Fruit fly (Drosophila melanogaster): ENCODE measurements around the gene mkg-p.

The mkg-p gene

dm6 chr3L:8445027-8445426, 40.0 kb upstream of the mkg-p start (continued):
- TF ChIP-seq kah (GFP tag; optimal IDR thresholded peaks at IDR 0.05) (peak; percentile 30), disco-r (GFP tag; optimal IDR thresholded peaks at IDR 0.05) (no peak), Xrp1 (GFP tag; IDR thresholded peaks at IDR 0.05) (peak; percentile 69; the same call in 1 of the 2 replicates), ara (GFP tag; IDR thresholded peaks at IDR 0.05) (0 out of 2 replicates have a peak, but pooled peaks have one; percentile 5), CG7372 (GFP tag; IDR thresholded peaks at IDR 0.05) (no peak), CG8359 (GFP tag; optimal IDR thresholded peaks at IDR 0.05; ENCODE audit: borderline replicate concordance) (peak; percentile 21), esg (GFP tag; conservative IDR thresholded peaks at IDR 0.05) (0 out of 2 replicates have a peak, but pooled peaks have one; percentile 13), phol (tag; optimal IDR thresholded peaks at IDR 0.05) (peak; percentile 71), tin (GFP tag; optimal IDR thresholded peaks at IDR 0.05) (peak; percentile 47), fd96Cb (tag; optimal IDR thresholded peaks at IDR 0.05) (peak; percentile 61), Deaf1 (tag; optimal IDR thresholded peaks at IDR 0.05) (peak; percentile 33), CG7271 (tag; optimal IDR thresholded peaks at IDR 0.05) (peak; percentile 83), CoRest (tag; optimal IDR thresholded peaks at IDR 0.05) (peak; percentile 20), sug (tag; optimal IDR thresholded peaks at IDR 0.05) (no peak), Asciz (GFP tag; optimal IDR thresholded peaks at IDR 0.05) (peak; percentile 15), CG17328 (GFP tag; IDR thresholded peaks at IDR 0.05) (peak; percentile 63), CG1792 (GFP tag; optimal IDR thresholded peaks at IDR 0.05) (no peak), ttk (GFP tag; IDR thresholded peaks at IDR 0.05) (peak; percentile 47; the same call in 1 of the 2 replicates), CG15269 (tag; optimal IDR thresholded peaks at IDR 0.05) (peak; percentile 18), schlank (tag; optimal IDR thresholded peaks at IDR 0.05) (no peak), wdn (GFP tag; IDR thresholded peaks at IDR 0.05) (no peak), Mrtf (GFP tag; IDR thresholded peaks at IDR 0.05) (no peak), sima (GFP tag; optimal IDR thresholded peaks at IDR 0.05) (no peak), Sry-β (GFP tag; optimal IDR thresholded peaks at IDR 0.05) (no peak), Ssrp (tag; optimal IDR thresholded peaks at IDR 0.05) (peak; percentile 8), vvl (GFP tag; IDR thresholded peaks at IDR 0.05) (peak; percentile 76), CG6254 (GFP tag; optimal IDR thresholded peaks at IDR 0.05) (peak; percentile 34), lola (GFP tag; optimal IDR thresholded peaks at IDR 0.05) (peak in 1 of 3 experiments; percentile 13), otp (GFP tag; IDR thresholded peaks at IDR 0.05) (0 out of 3 replicates have a peak, but pooled peaks have one; percentile 8), tll (GFP tag; optimal IDR thresholded peaks at IDR 0.05) (peak in 1 of 2 experiments; percentile 55), so (GFP tag; IDR thresholded peaks at IDR 0.05) (peak; percentile 52; the same call in 1 of the 3 replicates), CG4820 (GFP tag; optimal IDR thresholded peaks at IDR 0.05) (peak; percentile 43), CG2199 (GFP tag; IDR thresholded peaks at IDR 0.05) (peak; percentile 58; the same call in 1 of the 3 replicates), HHEX (GFP tag; optimal IDR thresholded peaks at IDR 0.05) (peak; percentile 51), CG31441 (GFP tag; IDR thresholded peaks at IDR 0.05) (peak; percentile 73), ro (GFP tag; IDR thresholded peaks at IDR 0.05) (no peak), chm (GFP tag; IDR thresholded peaks at IDR 0.05) (0 out of 2 replicates have a peak, but pooled peaks have one; percentile 30), CG8924 (tag; optimal IDR thresholded peaks at IDR 0.05) (peak; percentile 42), bsh (GFP tag; optimal IDR thresholded peaks at IDR 0.05) (peak in 1 of 2 experiments; percentile 8), CG15073 (GFP tag; optimal IDR thresholded peaks at IDR 0.05) (no peak), D (optimal IDR thresholded peaks at IDR 0.05) (no peak), D (GFP tag; optimal IDR thresholded peaks at IDR 0.05) (peak; percentile 49), CG14667 (GFP tag; IDR thresholded peaks at IDR 0.05) (peak; percentile 32; the same call in 1 of the 2 replicates), nom (GFP tag; optimal IDR thresholded peaks at IDR 0.05) (peak; percentile 33), CG11456 (GFP tag; IDR thresholded peaks at IDR 0.05) (no peak), gcm2 (GFP tag; optimal IDR thresholded peaks at IDR 0.05) (no peak), unpg (GFP tag; optimal IDR thresholded peaks at IDR 0.05) (peak; percentile 27), CG30431 (GFP tag; optimal IDR thresholded peaks at IDR 0.05) (no peak), ems (GFP tag; optimal IDR thresholded peaks at IDR 0.05) (no peak), Awh (GFP tag; IDR thresholded peaks at IDR 0.05) (peak; percentile 66; the same call in 1 of the 2 replicates)

All from whole organism, embryonic.